Fruit fly (Drosophila melanogaster): ENCODE results near the gene CG8329.

Gene CG8329

DNA sequence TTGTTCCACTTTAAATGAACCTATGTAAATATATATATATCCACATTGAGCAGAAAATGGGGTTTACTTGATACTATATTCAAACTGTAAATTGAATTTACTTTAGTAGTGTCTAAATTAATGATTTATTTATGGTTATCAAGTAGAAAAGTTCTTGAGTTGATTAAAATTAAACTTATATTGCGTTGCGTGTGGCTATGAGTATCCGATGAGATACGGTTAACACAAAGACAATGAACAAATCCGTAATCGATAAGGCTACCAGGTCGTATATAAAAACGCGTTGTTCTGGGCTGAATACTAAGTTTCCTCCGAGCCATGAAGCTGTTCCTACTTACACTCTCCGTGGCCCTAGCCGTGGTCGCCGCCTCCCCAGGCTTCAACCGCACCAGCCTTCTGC lies 1.1 kb downstream of the CG8329 start, which contains the start of gene CG18179:
CG18179 (plus strand) TSS at position 301 of the 400 bp plus-strand sequence.
- TF ChIP-seq Sin3A (optimal IDR thresholded peaks at IDR 0.05) (no peak), Myc (optimal IDR thresholded peaks at IDR 0.05) (no peak), ttk (optimal IDR thresholded peaks at IDR 0.05) (no peak), psq (optimal IDR thresholded peaks at IDR 0.05) (no peak), h (optimal IDR thresholded peaks at IDR 0.05) (no peak), insv (optimal IDR thresholded peaks at IDR 0.05) (no peak)

DNA sequence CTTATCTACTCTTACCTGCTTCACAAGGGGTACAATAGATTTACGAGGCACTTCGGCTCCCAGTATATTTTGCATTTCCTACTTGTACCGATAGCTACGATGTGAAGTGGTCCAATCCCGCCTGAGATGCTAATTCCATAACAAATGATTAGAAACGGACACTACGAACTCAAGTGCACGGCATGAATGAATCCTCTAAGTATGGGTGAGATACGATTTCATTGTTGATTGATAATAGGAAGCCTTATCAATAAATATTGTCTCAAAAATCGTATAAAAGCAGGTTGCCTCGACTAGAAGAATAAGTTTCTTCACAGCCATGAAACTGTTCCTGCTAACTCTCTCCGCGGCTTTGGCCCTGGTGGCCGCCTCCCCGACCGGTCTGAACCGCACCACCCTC lies 2.8 kb downstream of the CG8329 start, which contains the start of gene CG18180:
CG18180 (plus strand) TSS at position 301 of the 400 bp plus-strand sequence.
- TF ChIP-seq ttk (optimal IDR thresholded peaks at IDR 0.05) = no peak
- no peak for TF ChIP-seq insv (optimal IDR thresholded peaks at IDR 0.05)
- no peak for TF ChIP-seq h (optimal IDR thresholded peaks at IDR 0.05)
- TF ChIP-seq psq (optimal IDR thresholded peaks at IDR 0.05) = no peak
- no peak for TF ChIP-seq Myc (optimal IDR thresholded peaks at IDR 0.05)
- TF ChIP-seq Sin3A (optimal IDR thresholded peaks at IDR 0.05) = no peak

DNA sequence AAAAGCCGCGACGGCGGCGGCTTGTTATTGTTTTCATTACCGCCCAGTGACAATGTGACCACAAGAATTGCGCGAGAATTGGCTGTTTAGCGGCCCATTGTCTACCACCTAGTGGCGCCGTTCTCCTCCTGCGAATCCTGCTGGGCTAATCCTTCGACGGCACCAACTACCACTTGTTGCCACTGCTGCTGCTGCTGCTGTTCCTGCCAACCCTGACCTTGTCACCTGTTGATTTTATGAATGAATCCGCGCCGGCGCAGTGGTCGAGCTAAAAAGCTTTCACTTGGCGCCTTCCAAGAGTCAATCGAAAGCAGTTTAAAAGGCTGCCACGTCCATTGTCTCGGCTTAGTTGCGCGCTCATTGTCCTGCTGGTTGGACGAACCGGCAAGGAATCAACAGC lies 5.8 kb downstream of the CG8329 start, which contains the start of gene CNMaR:
CNMaR (plus strand) TSS at position 348 of the 400 bp plus-strand sequence.
- no peak for TF ChIP-seq ttk (optimal IDR thresholded peaks at IDR 0.05)
- TF ChIP-seq psq (optimal IDR thresholded peaks at IDR 0.05) = no peak
- TF ChIP-seq insv (optimal IDR thresholded peaks at IDR 0.05) = no peak
- no peak for TF ChIP-seq Myc (optimal IDR thresholded peaks at IDR 0.05)
- TF ChIP-seq h (optimal IDR thresholded peaks at IDR 0.05) = no peak
- TF ChIP-seq Sin3A (optimal IDR thresholded peaks at IDR 0.05) = no peak

DNA sequence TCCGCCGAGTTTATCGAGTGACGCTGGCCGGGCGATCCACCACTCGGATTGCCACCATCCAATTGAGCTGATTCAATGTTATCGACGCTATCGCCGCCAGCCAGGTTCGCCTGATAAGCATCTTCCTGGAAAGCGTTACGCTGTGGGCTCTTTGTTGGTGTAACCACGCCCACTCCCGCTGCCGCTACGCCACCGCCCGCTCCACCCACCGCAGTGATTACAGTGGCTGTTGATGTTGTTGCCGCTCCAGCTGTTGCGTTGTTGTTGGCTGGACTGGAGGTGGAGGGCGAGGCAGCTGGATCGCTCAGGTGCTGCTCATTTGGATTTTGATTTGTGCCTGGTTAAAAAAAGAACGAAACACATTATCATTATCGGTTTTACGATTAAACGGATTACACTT lies 33.5 kb downstream of the CG8329 start:
- TF ChIP-seq h (optimal IDR thresholded peaks at IDR 0.05) (no peak), ttk (optimal IDR thresholded peaks at IDR 0.05) (no peak), Sin3A (optimal IDR thresholded peaks at IDR 0.05) (no peak), insv (optimal IDR thresholded peaks at IDR 0.05) (no peak), psq (optimal IDR thresholded peaks at IDR 0.05) (no peak), Myc (optimal IDR thresholded peaks at IDR 0.05) (no peak)

DNA sequence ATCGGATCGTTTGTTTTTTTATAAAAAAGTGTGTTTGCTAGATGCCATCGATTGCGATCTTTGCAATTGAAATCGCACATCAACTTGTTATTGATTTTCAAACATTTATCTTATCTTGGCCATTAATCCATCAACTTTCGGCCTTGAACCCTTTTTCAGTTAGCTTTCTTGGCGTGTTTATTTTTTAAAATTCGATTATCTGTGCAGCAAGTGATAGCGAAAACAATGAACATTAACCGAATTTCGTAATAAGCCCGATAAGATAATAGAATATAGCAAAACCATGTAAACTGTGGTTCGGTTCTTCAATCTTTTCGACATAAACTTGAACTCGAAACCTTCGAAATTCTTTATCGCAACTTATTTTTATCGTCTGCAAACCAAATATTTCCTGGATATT lies 36.4 kb downstream of the CG8329 start:
- TF ChIP-seq ttk (optimal IDR thresholded peaks at IDR 0.05) (no peak), Myc (optimal IDR thresholded peaks at IDR 0.05) (no peak), insv (optimal IDR thresholded peaks at IDR 0.05) (no peak), psq (optimal IDR thresholded peaks at IDR 0.05) (no peak), h (optimal IDR thresholded peaks at IDR 0.05) (no peak), Sin3A (optimal IDR thresholded peaks at IDR 0.05) (no peak)

DNA sequence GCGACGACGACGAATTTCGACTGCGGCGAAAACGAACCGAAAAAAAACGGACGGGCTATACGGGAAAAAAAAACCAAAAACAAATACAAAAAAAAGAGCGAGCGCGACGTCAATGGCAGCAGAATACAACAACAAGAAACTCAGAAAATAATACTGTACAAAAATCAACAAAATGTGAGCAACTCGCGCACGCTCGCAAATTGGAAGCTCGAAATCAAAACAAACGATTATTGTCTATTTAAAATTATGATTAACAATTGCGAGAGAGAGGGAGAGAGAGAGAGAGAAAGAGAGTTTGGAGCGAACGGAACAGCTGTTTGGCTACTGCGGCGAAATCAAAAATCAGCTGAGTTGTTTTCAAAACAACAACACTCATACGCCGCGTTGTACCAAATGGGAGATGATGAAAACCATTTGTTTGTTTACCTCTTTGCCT lies 37.6 kb downstream of the CG8329 start:
- TF ChIP-seq h (optimal IDR thresholded peaks at IDR 0.05) = no peak
- TF ChIP-seq psq (optimal IDR thresholded peaks at IDR 0.05) = no peak
- no peak for TF ChIP-seq ttk (optimal IDR thresholded peaks at IDR 0.05)

DNA sequence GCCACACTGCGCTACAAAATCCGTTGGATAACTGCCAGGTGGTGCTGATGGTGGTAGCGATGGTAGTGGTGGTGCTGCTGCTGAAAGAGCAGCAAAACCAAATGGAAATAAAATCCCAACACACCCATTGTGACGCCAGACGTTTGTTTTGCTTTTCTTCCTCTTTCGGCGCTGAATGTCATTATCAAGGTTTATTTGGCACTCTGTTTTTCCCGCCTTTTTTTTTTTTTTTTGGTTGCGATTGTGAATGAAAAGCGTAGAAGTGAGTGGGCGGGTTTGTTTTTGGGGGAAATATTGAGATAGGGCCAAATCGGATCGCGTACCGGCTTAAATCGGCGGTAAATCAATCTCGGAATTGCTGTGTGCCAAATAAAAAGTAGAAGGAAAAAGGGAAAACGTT lies 39.3 kb downstream of the CG8329 start:
- TF ChIP-seq psq (optimal IDR thresholded peaks at IDR 0.05) = no peak
- TF ChIP-seq Sin3A (optimal IDR thresholded peaks at IDR 0.05) = no peak
- TF ChIP-seq Myc (optimal IDR thresholded peaks at IDR 0.05) = no peak
- TF ChIP-seq insv (optimal IDR thresholded peaks at IDR 0.05) = no peak
- TF ChIP-seq h (optimal IDR thresholded peaks at IDR 0.05) = no peak
- TF ChIP-seq ttk (optimal IDR thresholded peaks at IDR 0.05) = no peak

DNA sequence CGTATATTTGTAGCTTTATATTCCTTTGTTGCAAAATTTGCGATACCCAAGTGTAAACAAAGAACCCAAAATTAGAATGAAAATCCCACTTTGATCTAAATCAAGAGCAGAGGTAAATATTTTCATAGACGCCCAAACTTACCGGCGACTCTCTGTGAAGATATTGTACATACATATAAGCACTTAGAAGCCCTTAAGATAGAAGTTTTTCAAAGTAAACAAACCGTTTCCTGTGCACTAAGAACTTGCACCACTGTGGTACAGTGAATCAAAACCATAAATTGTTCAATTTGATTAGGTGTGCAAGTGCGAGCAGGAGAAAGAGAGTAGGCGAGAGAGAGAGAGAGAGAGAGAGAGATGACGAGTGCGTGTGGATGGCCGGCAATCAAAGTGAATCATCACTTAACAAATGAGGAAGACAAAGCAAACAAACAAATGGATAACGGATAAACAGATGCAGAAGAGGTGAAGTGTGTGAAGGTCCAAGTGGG lies 40.1 kb downstream of the CG8329 start:
- TF ChIP-seq Sin3A (optimal IDR thresholded peaks at IDR 0.05) (no peak), Myc (optimal IDR thresholded peaks at IDR 0.05) (no peak), insv (optimal IDR thresholded peaks at IDR 0.05) (no peak), psq (optimal IDR thresholded peaks at IDR 0.05) (no peak), ttk (optimal IDR thresholded peaks at IDR 0.05) (no peak), h (optimal IDR thresholded peaks at IDR 0.05) (no peak)

DNA sequence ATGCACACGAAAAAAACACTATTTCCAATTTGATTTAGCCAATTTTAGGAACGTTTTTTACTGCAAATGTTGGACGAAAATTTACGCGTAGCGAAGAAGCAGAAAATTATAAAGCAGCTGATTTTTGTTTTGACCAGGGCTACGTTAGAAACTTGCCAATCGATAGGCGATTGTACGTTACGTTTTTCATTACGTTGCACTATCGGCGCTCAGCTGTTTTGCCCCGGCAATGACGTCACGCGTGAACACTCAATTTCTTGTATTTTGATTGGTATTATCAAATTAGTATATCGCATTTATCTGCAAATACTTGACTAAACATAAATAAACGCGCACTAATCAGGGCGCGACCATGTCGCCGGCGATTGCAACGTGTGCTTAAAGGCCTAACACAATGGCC lies 41.1 kb downstream of the CG8329 start, which contains the start of the genes fry and CG16717:
fry (minus strand) TSS at position 110 of the 400 bp plus-strand sequence.
CG16717 (plus strand) TSS at position 208 of the 400 bp plus-strand sequence.
- TF ChIP-seq Sin3A (optimal IDR thresholded peaks at IDR 0.05) (no peak), psq (optimal IDR thresholded peaks at IDR 0.05) (no peak), h (optimal IDR thresholded peaks at IDR 0.05) (no peak), insv (optimal IDR thresholded peaks at IDR 0.05) (no peak), ttk (optimal IDR thresholded peaks at IDR 0.05) (no peak), Myc (optimal IDR thresholded peaks at IDR 0.05) (no peak)

DNA sequence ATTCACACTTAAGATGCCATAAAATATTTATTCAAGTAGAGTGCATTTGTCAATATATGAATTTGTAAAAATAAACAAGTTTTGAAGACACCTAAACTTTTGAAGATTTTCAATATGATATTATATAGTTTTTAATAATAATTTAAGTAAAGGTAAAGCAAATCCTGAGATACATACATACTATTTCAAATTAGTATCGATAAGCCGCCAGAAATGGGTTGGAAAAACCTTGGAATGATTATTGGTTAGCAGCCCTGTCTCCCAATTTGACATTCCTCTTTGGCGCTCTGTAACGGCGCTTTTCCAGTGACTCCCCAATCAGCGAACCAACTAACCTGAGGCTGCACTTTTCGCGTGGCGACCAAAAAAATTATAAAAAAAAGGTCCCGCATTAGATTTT lies 43.1 kb downstream of the CG8329 start, which contains the start of gene alphaTub67C:
alphaTub67C (plus strand) TSS at position 301 of the 400 bp plus-strand sequence.
- TF ChIP-seq psq (optimal IDR thresholded peaks at IDR 0.05) = no peak
- TF ChIP-seq ttk (optimal IDR thresholded peaks at IDR 0.05) = no peak
- TF ChIP-seq Myc (optimal IDR thresholded peaks at IDR 0.05) = no peak
- TF ChIP-seq h (optimal IDR thresholded peaks at IDR 0.05) = no peak
- no peak for TF ChIP-seq Sin3A (optimal IDR thresholded peaks at IDR 0.05)
- no peak for TF ChIP-seq insv (optimal IDR thresholded peaks at IDR 0.05)

DNA sequence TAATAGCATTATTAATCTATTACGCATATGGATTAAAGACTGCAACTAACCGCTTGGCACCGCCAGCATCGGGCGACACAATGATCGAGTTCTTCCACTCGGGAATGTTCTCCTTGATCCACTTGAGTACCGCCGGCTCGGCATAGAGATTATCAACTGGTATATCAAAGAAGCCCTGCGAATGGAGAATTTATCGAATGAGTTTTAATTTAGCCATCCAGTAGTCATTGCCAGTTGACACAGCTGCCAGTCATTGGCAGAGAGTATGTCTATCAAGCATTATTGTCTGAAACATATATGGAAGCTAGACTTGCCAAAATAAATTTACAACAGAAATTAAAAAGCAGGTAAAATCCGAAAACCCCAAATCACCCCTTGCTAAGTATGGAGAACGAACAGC lies 47.0 kb downstream of the CG8329 start, which contains the start of gene CG16719:
CG16719 (plus strand) TSS at position 301 of the 400 bp plus-strand sequence.
- TF ChIP-seq psq (optimal IDR thresholded peaks at IDR 0.05) = no peak
- TF ChIP-seq Myc (optimal IDR thresholded peaks at IDR 0.05) = no peak
- TF ChIP-seq insv (optimal IDR thresholded peaks at IDR 0.05) = no peak
- TF ChIP-seq Sin3A (optimal IDR thresholded peaks at IDR 0.05) = no peak
- TF ChIP-seq ttk (optimal IDR thresholded peaks at IDR 0.05) = no peak
- TF ChIP-seq h (optimal IDR thresholded peaks at IDR 0.05) = no peak

DNA sequence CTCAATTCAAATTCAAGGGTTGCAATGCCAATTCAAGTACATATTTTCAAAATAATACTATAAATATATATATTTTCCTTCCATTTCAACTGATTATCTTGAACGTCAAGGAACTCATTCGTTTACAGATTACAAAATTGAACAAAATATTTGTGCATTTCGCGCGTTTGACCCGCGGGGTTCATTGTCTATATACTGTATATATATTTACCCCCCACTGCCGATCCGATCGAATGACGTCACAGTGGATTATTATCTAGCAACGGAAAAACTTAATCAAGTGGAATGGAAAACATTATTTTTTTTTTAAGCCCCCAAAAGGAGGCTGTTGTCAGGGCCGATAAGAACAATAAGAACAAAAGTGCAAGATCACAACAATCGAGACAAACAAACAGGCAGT lies 49.6 kb downstream of the CG8329 start:
- TF ChIP-seq Sin3A (optimal IDR thresholded peaks at IDR 0.05) (no peak), insv (optimal IDR thresholded peaks at IDR 0.05) (no peak), ttk (optimal IDR thresholded peaks at IDR 0.05) (no peak), h (optimal IDR thresholded peaks at IDR 0.05) (no peak), Myc (optimal IDR thresholded peaks at IDR 0.05) (no peak), psq (optimal IDR thresholded peaks at IDR 0.05) (no peak)

Data from Kc167 (cell line).